Fruit fly (Drosophila melanogaster): ENCODE data around the gene dos.

Gene dos

DNA sequence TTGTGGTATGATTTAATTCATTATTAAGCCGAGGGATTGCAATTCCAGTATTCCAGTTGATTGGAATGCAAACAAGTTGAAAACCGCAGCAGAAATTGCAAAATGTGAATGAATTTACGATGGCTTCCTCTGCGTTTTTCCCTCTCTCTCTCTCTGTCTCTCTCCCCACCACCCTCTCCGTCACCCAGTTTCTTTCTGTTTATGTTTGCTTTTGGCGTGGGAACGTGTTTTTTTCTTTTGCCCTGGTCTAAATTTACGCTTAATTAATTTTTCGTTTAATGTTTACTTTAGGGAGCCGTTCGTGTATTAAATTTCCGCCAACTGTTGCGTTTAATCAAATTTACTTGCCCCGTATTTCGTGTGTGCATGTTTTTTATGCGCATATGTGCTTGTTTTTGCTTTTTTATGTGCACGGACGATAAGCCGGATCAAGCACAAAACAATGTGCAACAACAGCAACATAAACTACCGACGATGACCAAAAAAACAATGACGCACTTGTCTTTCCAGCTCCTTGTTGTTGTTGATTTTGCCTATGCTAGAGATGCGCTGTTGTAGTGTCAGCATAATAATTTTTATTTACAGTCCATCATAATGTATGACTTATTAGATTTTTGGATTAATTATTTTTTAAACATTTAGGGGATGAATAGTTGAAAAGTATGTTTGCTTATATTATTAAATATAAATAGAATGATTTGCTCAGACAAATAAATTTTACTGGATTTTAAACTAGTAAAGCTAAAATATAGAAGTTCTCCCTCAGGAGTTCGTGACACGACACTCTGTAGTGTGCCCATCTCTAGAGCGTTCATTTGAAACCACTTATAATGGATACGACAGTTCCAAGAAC lies 923 bp downstream of the dos start (continued):
- TF ChIP-seq NfI (GFP tag; optimal IDR thresholded peaks at IDR 0.05) (peak; percentile 65), NC2β (GFP tag; optimal IDR thresholded peaks at IDR 0.05) (no peak), CG6765 (GFP tag; optimal IDR thresholded peaks at IDR 0.05) (peak; percentile 79), CG1603 (tag; optimal IDR thresholded peaks at IDR 0.05) (no peak), tap (tag; optimal IDR thresholded peaks at IDR 0.05) (peak; percentile 83), trh (GFP tag; optimal IDR thresholded peaks at IDR 0.05) (peak; percentile 21), CG9817 (tag; optimal IDR thresholded peaks at IDR 0.05) (peak; percentile 69), slou (GFP tag; optimal IDR thresholded peaks at IDR 0.05) (peak; percentile 53), B-H1 (GFP tag; IDR thresholded peaks at IDR 0.05) (peak; percentile 62), CG2199 (GFP tag; IDR thresholded peaks at IDR 0.05) (peak; percentile 41; the same call in 1 of the 3 replicates), maf-S (GFP tag; optimal IDR thresholded peaks at IDR 0.05) (no peak), CG33557 (GFP tag; optimal IDR thresholded peaks at IDR 0.05) (peak; percentile 81), cad (GFP tag; optimal IDR thresholded peaks at IDR 0.05) (no peak), croc (GFP tag; conservative IDR thresholded peaks at IDR 0.05) (peak; percentile 51), Aef1 (GFP tag; IDR thresholded peaks at IDR 0.05) (peak; percentile 76), nau (GFP tag; optimal IDR thresholded peaks at IDR 0.05) (peak; percentile 51), CG7963 (GFP tag; IDR thresholded peaks at IDR 0.05; ENCODE audit: partially characterized antibody) (0 out of 3 replicates have a peak, but pooled peaks have one; percentile 41), Hr51 (GFP tag; optimal IDR thresholded peaks at IDR 0.05) (peak in 1 of 2 experiments; percentile 86), CG1832 (GFP tag; optimal IDR thresholded peaks at IDR 0.05) (peak; percentile 25), CG10147 (GFP tag; optimal IDR thresholded peaks at IDR 0.05) (peak; percentile 80), fu2 (GFP tag; optimal IDR thresholded peaks at IDR 0.05) (no peak), Blimp-1 (GFP tag; optimal IDR thresholded peaks at IDR 0.05) (peak; percentile 64), CG1529 (GFP tag; optimal IDR thresholded peaks at IDR 0.05) (peak; percentile 36), HLH54F (GFP tag; optimal IDR thresholded peaks at IDR 0.05) (peak; percentile 42), ranshi (GFP tag; IDR thresholded peaks at IDR 0.05) (peak; percentile 74), CG9437 (GFP tag; optimal IDR thresholded peaks at IDR 0.05) (peak; percentile 69), ewg (GFP tag; optimal IDR thresholded peaks at IDR 0.05) (peak; percentile 52), CG7271 (tag; optimal IDR thresholded peaks at IDR 0.05) (peak; percentile 39), CG11723 (GFP tag; optimal IDR thresholded peaks at IDR 0.05) (peak; percentile 45), z (GFP tag; IDR thresholded peaks at IDR 0.05) (no peak), lilli (GFP tag; optimal IDR thresholded peaks at IDR 0.05) (peak; percentile 47), Bdp1 (GFP tag; optimal IDR thresholded peaks at IDR 0.05) (no peak), nerfin-2 (GFP tag; IDR thresholded peaks at IDR 0.05; ENCODE audit: partially characterized antibody) (no peak), lab (GFP tag; optimal IDR thresholded peaks at IDR 0.05) (peak; percentile 86), CG32767 (GFP tag; IDR thresholded peaks at IDR 0.05) (peak; percentile 68; the same call in 1 of the 2 replicates), pnt (GFP tag; optimal IDR thresholded peaks at IDR 0.05) (no peak), sens (GFP tag) (peak; percentile 44), fd96Cb (tag; optimal IDR thresholded peaks at IDR 0.05) (peak; percentile 60), CG7372 (GFP tag; IDR thresholded peaks at IDR 0.05) (no peak), CG34376 (GFP tag; optimal IDR thresholded peaks at IDR 0.05) (peak; percentile 60), Nf-YC (tag; optimal IDR thresholded peaks at IDR 0.05) (no peak), CG15514 (GFP tag; optimal IDR thresholded peaks at IDR 0.05) (peak; percentile 68), CG43689 (GFP tag; IDR thresholded peaks at IDR 0.05) (no peak), Dll (GFP tag; IDR thresholded peaks at IDR 0.05; ENCODE audit: partially characterized antibody) (peak; percentile 84), ato (GFP tag; IDR thresholded peaks at IDR 0.05; ENCODE audit: partially characterized antibody) (no peak), Abd-B (GFP tag; optimal IDR thresholded peaks at IDR 0.05) (peak; percentile 70), Trl (optimal IDR thresholded peaks at IDR 0.05) (peak in 1 of 2 experiments; percentile 68), Trl (GFP tag; optimal IDR thresholded peaks at IDR 0.05) (no peak)
